Worm (Caenorhabditis elegans) whole organism, young adult: ENCODE data around the gene K08H10.6.

ENCODE experiments used
- K12H6.12 ChIP-seq: fragments of 200-800 bp; sonication (Bioruptor generic); optimal IDR thresholded peaks from 2 replicates; lab custom pipeline; 2018; ENCODE audit warnings: mild to moderate bottlenecking, missing genetic modification characterization, missing compliant biosample characterization
- let-526 ChIP-seq: fragments of 200-800 bp; sonication (Bioruptor generic); IDR thresholded peaks from 2 replicates; pipeline ENCODE4 v1.3.6; 2022; ENCODE audit warnings: missing genetic modification reagents, missing genetic modification characterization, missing compliant biosample characterization

ce11 chrV:10007484-10007883 is 11.8 kb upstream of the K08H10.6 start:
- TF ChIP-seq let-526 (no peak), K12H6.12 (tag; lab: Kevin White, UChicago) (no peak)
